Fruit fly (Drosophila melanogaster) whole organism, embryonic: ENCODE data around the gene kirre.
A peak's percentile ranks its signal among the peaks of the same experiment; 100 is the strongest.
"Not testable (repeated sequence)": the region's sequence is repeated elsewhere in the genome, so short reads cannot be mapped to it uniquely, and the experiment has no call there.

ENCODE experiments used
- ATbp ChIP-seq: fragments of 200-800 bp; sonication (Bioruptor generic); optimal IDR thresholded peaks from 2 replicates; lab custom pipeline; 2017; ENCODE audit warnings: missing biosample characterization, mild to moderate bottlenecking, missing genetic modification characterization, missing genetic modification reagents
- CG10267 ChIP-seq: fragments of 200-800 bp; sonication (Bioruptor generic); optimal IDR thresholded peaks from 2 replicates; lab custom pipeline; 2018; ENCODE audit warnings: missing biosample characterization, mild to moderate bottlenecking, missing genetic modification characterization, moderate library complexity
- CG12391 ChIP-seq: fragments of 200-800 bp; sonication (Bioruptor generic); optimal IDR thresholded peaks from 3 replicates; lab custom pipeline; 2018; ENCODE audit warnings: missing biosample characterization, mild to moderate bottlenecking, missing genetic modification characterization, moderate library complexity
- CG13424 ChIP-seq: fragments of 200-800 bp; sonication (Bioruptor generic); optimal IDR thresholded peaks from 2 replicates; lab custom pipeline; 2019; ENCODE audit warnings: missing biosample characterization, mild to moderate bottlenecking, missing genetic modification characterization, moderate library complexity
- CG14667 ChIP-seq: fragments of 200-800 bp; sonication (Bioruptor generic); IDR thresholded peaks from 2 replicates; pipeline ENCODE4 v1.3.6; 2022; ENCODE audit warnings: missing biosample characterization, missing genetic modification characterization
- CG14710 ChIP-seq: fragments of 200-800 bp; sonication (Bioruptor generic); optimal IDR thresholded peaks from 3 replicates; lab custom pipeline; 2019; ENCODE audit warnings: missing biosample characterization, mild to moderate bottlenecking, missing genetic modification characterization, moderate library complexity
- CG15479 ChIP-seq: fragments of 200-800 bp; sonication (Bioruptor generic); optimal IDR thresholded peaks from 3 replicates; lab custom pipeline; 2019; ENCODE audit warnings: missing biosample characterization, mild to moderate bottlenecking, missing genetic modification characterization, moderate library complexity
- CG16813 ChIP-seq: fragments of 200-800 bp; sonication (Bioruptor generic); IDR thresholded peaks from 3 replicates; pipeline ENCODE4 v1.3.6; 2022; ENCODE audit warnings: missing biosample characterization, missing genetic modification characterization; ENCODE audit not compliant: partially characterized antibody
- CG17359 ChIP-seq: fragments of 200-800 bp; sonication (Bioruptor generic); optimal IDR thresholded peaks from 3 replicates; lab custom pipeline; 2018; ENCODE audit warnings: missing biosample characterization, mild to moderate bottlenecking, missing genetic modification characterization, moderate library complexity
- CG17361 ChIP-seq: fragments of 200-800 bp; sonication (Bioruptor generic); IDR thresholded peaks from 3 replicates; pipeline ENCODE4 v1.3.6; 2022; ENCODE audit warnings: missing biosample characterization, missing genetic modification characterization
- CG17829 ChIP-seq: fragments of 200-800 bp; optimal IDR thresholded peaks from 2 replicates; lab custom pipeline; 2019; ENCODE audit warnings: missing biosample characterization, mild to moderate bottlenecking, missing genetic modification characterization, moderate library complexity
- CG18262 ChIP-seq: fragments of 200-800 bp; optimal IDR thresholded peaks from 3 replicates; lab custom pipeline; 2019; ENCODE audit warnings: missing biosample characterization, mild to moderate bottlenecking, missing genetic modification characterization, moderate library complexity
- CG2712 ChIP-seq: fragments of 200-800 bp; optimal IDR thresholded peaks from 3 replicates; lab custom pipeline; 2019; ENCODE audit warnings: missing biosample characterization, mild to moderate bottlenecking, missing genetic modification characterization, moderate library complexity
- CG31441 ChIP-seq: fragments of 200-800 bp; sonication (Bioruptor generic); IDR thresholded peaks from 2 replicates; pipeline ENCODE4 v1.3.6; 2022; ENCODE audit warnings: missing biosample characterization, missing genetic modification characterization
- CG3407 ChIP-seq: fragments of 200-800 bp; sonication (Bioruptor generic); optimal IDR thresholded peaks from 2 replicates; lab custom pipeline; 2018; ENCODE audit warnings: missing biosample characterization, mild to moderate bottlenecking, missing genetic modification characterization
- CG4282 ChIP-seq: fragments of 200-800 bp; sonication (Bioruptor generic); optimal IDR thresholded peaks from 2 replicates; lab custom pipeline; 2016; ENCODE audit warnings: missing biosample characterization, missing genetic modification characterization
- CG7357 ChIP-seq: fragments of 200-800 bp; sonication (Bioruptor generic); IDR thresholded peaks from 3 replicates; pipeline ENCODE4 v1.3.6; 2022; ENCODE audit warnings: missing biosample characterization, missing genetic modification characterization
- CG8924 ChIP-seq: fragments of 200-800 bp; optimal IDR thresholded peaks from 3 replicates; lab custom pipeline; 2019; ENCODE audit warnings: missing biosample characterization, mild to moderate bottlenecking, missing genetic modification characterization, moderate library complexity
- CoRest ChIP-seq: fragments of 200-800 bp; sonication (Bioruptor generic); optimal IDR thresholded peaks from 3 replicates; lab custom pipeline; 2018; ENCODE audit warnings: missing biosample characterization, mild to moderate bottlenecking, missing genetic modification characterization, moderate library complexity
- D ChIP-seq, 2 experiments: fragments of 200-800 bp in 1 of 2; fragments of >200 bp in 1 of 2; sonication (Bioruptor generic) in 1 of 2; optimal IDR thresholded peaks; 2 replicates in 1 of 2; 3 replicates in 1 of 2; lab custom pipeline; 2017; ENCODE audit warnings: mild to moderate bottlenecking in 1 of 2, missing biosample characterization in 1 of 2, missing genetic modification characterization in 1 of 2, missing genetic modification reagents in 1 of 2
- D19A ChIP-seq: fragments of 200-800 bp; optimal IDR thresholded peaks from 3 replicates; lab custom pipeline; 2019; ENCODE audit warnings: missing biosample characterization, mild to moderate bottlenecking, missing genetic modification characterization, moderate library complexity
- D19B ChIP-seq: fragments of 200-800 bp; sonication (Bioruptor generic); optimal IDR thresholded peaks from 2 replicates; lab custom pipeline; 2017; ENCODE audit warnings: missing biosample characterization, mild to moderate bottlenecking, missing genetic modification characterization
- Dip3 ChIP-seq: fragments of 200-800 bp; sonication (Bioruptor generic); optimal IDR thresholded peaks from 3 replicates; lab custom pipeline; 2016; ENCODE audit warnings: missing biosample characterization, missing genetic modification characterization
- Drgx ChIP-seq: fragments of 200-800 bp; sonication (Bioruptor generic); IDR thresholded peaks from 2 replicates; pipeline ENCODE4 v1.3.6; 2022; ENCODE audit warnings: missing biosample characterization, missing genetic modification characterization
- Hr51 ChIP-seq, 2 experiments: fragments of 200-800 bp; sonication (Bioruptor generic); optimal IDR thresholded peaks; 2 replicates in 1 of 2; 3 replicates in 1 of 2; lab custom pipeline; 2016 to 2018; ENCODE audit warnings: missing biosample characterization in 2 of 2, missing genetic modification characterization in 2 of 2, mild to moderate bottlenecking in 1 of 2, moderate library complexity in 1 of 2
- Med ChIP-seq: fragments of 200-800 bp; sonication (Bioruptor generic); peaks from one replicate; lab custom pipeline; 2016; ENCODE audit warnings: missing biosample characterization, missing genetic modification characterization, mild to moderate bottlenecking, inconsistent platforms, moderate library complexity
- Nf-YB ChIP-seq: fragments of 200-800 bp; sonication (Bioruptor generic); optimal IDR thresholded peaks from 3 replicates; lab custom pipeline; 2019; ENCODE audit warnings: missing biosample characterization, mild to moderate bottlenecking, missing genetic modification characterization, moderate library complexity
- Oli ChIP-seq: fragments of 200-800 bp; sonication (Bioruptor generic); optimal IDR thresholded peaks from 2 replicates; lab custom pipeline; 2018; ENCODE audit warnings: missing biosample characterization, mild to moderate bottlenecking, missing genetic modification characterization, moderate library complexity
- PHDP ChIP-seq: fragments of 200-800 bp; sonication (Bioruptor generic); optimal IDR thresholded peaks from 3 replicates; lab custom pipeline; 2018; ENCODE audit warnings: missing biosample characterization, mild to moderate bottlenecking, missing genetic modification characterization, moderate library complexity
- Sox100B ChIP-seq: fragments of 200-800 bp; sonication (Bioruptor generic); optimal IDR thresholded peaks from 3 replicates; lab custom pipeline; 2018; ENCODE audit warnings: missing biosample characterization, mild to moderate bottlenecking, missing genetic modification characterization
- Ssrp ChIP-seq: fragments of 200-800 bp; sonication (Bioruptor generic); optimal IDR thresholded peaks from 2 replicates; lab custom pipeline; 2018; ENCODE audit warnings: missing biosample characterization, mild to moderate bottlenecking, missing genetic modification characterization, moderate library complexity
- Vsx1 ChIP-seq: fragments of 200-800 bp; sonication (Bioruptor generic); optimal IDR thresholded peaks from 2 replicates; lab custom pipeline; 2017; ENCODE audit warnings: missing biosample characterization, mild to moderate bottlenecking, missing genetic modification characterization, missing genetic modification reagents
- bsh ChIP-seq, 2 experiments: fragments of 200-800 bp; sonication (Bioruptor generic); optimal IDR thresholded peaks; 2 replicates each; lab custom pipeline; 2017 to 2018; ENCODE audit warnings: mild to moderate bottlenecking in 2 of 2, missing biosample characterization in 2 of 2, missing genetic modification characterization in 2 of 2, moderate library complexity in 1 of 2
- dmrt11E ChIP-seq: fragments of 200-800 bp; sonication (Bioruptor generic); optimal IDR thresholded peaks from 3 replicates; lab custom pipeline; 2018; ENCODE audit warnings: missing biosample characterization, mild to moderate bottlenecking, missing genetic modification characterization, moderate library complexity
- gem ChIP-seq: fragments of 200-800 bp; sonication (Bioruptor generic); optimal IDR thresholded peaks from 2 replicates; lab custom pipeline; 2019; ENCODE audit warnings: missing biosample characterization, mild to moderate bottlenecking, missing genetic modification characterization, moderate library complexity
- grau ChIP-seq: fragments of 200-800 bp; optimal IDR thresholded peaks from 3 replicates; lab custom pipeline; 2019; ENCODE audit warnings: missing biosample characterization, mild to moderate bottlenecking, missing genetic modification characterization, moderate library complexity
- hth ChIP-seq: fragments of >200 bp; optimal IDR thresholded peaks from 2 replicates; lab custom pipeline; 2017; ENCODE audit warnings: inconsistent platforms
- nmo ChIP-seq: fragments of 200-800 bp; sonication (Bioruptor generic); optimal IDR thresholded peaks from 2 replicates; lab custom pipeline; 2018; ENCODE audit warnings: missing biosample characterization, mild to moderate bottlenecking, missing genetic modification characterization, moderate library complexity
- nom ChIP-seq: fragments of 200-800 bp; sonication (Bioruptor generic); optimal IDR thresholded peaks from 2 replicates; lab custom pipeline; 2017; ENCODE audit warnings: missing biosample characterization, missing genetic modification characterization, mild to moderate bottlenecking, moderate library complexity, missing genetic modification reagents
- p53 ChIP-seq: fragments of 200-800 bp; sonication (Bioruptor generic); optimal IDR thresholded peaks from 2 replicates; lab custom pipeline; 2016; ENCODE audit warnings: missing biosample characterization, missing genetic modification characterization
- sens ChIP-seq: fragments of 200-800 bp; sonication (Bioruptor generic); peaks from one replicate; lab custom pipeline; 2016; ENCODE audit warnings: missing biosample characterization, missing genetic modification characterization
- unpg ChIP-seq: fragments of 200-800 bp; sonication (Bioruptor generic); optimal IDR thresholded peaks from 3 replicates; lab custom pipeline; 2018; ENCODE audit warnings: missing biosample characterization, mild to moderate bottlenecking, missing genetic modification characterization, moderate library complexity

The kirre gene

dm6 chrX:3057970-3058369 lies 317.8 kb downstream of the kirre start (continued):
- peak; percentile 43 for TF ChIP-seq CG18262 (tag; lab: Kevin White, UChicago)
- TF ChIP-seq D19A = peak; percentile 25
- TF ChIP-seq unpg (GFP tag; lab: Kevin White, UChicago) = peak; percentile 31
- peak; percentile 32 for TF ChIP-seq nmo (GFP tag; lab: Kevin White, UChicago)
- peak; percentile 8 for TF ChIP-seq nom (GFP tag; lab: Kevin White, UChicago)
- peak; percentile 9 for TF ChIP-seq ATbp (GFP tag; lab: Kevin White, UChicago)
- TF ChIP-seq Nf-YB = peak; percentile 70
- TF ChIP-seq Vsx1 (GFP tag; lab: Kevin White, UChicago) = peak; percentile 56
- peak; percentile 24 for TF ChIP-seq CG12391 (tag; lab: Kevin White, UChicago)
- 0 out of 2 replicates have a peak, but pooled peaks have one; percentile 27 for TF ChIP-seq CG31441 (GFP tag; lab: Robert Waterston, UW)
- TF ChIP-seq CG2712 (tag; lab: Kevin White, UChicago) = peak; percentile 60
- peak; percentile 19 for TF ChIP-seq Ssrp
- TF ChIP-seq CG3407 (GFP tag; lab: Kevin White, UChicago) = peak; percentile 8
- TF ChIP-seq Oli (tag; lab: Kevin White, UChicago) = peak; percentile 36
- TF ChIP-seq CoRest (tag; lab: Kevin White, UChicago) = peak; percentile 40
- TF ChIP-seq grau (tag; lab: Kevin White, UChicago) = peak; percentile 33
- peak; percentile 27 for TF ChIP-seq CG10267
- peak; percentile 40 for TF ChIP-seq CG13424 (tag; lab: Kevin White, UChicago)
- TF ChIP-seq CG17359 (tag; lab: Kevin White, UChicago) = peak; percentile 18
- TF ChIP-seq Sox100B = peak; percentile 42
- peak in 1 of 2 experiments; percentile 23 for TF ChIP-seq Hr51 (GFP tag; optimal IDR thresholded peaks at IDR 0.05; lab: Kevin White, UChicago)
- peak; percentile 56 for TF ChIP-seq gem (tag; lab: Kevin White, UChicago)
- peak; percentile 11 for TF ChIP-seq CG17829 (tag; lab: Kevin White, UChicago)
- not testable (repeated sequence) for TF ChIP-seq D (optimal IDR thresholded peaks at IDR 0.05; lab: Kevin White, UChicago)
- TF ChIP-seq D (GFP tag; optimal IDR thresholded peaks at IDR 0.05; lab: Kevin White, UChicago) = peak; percentile 22
- TF ChIP-seq dmrt11E (tag; lab: Kevin White, UChicago) = peak; percentile 51
- TF ChIP-seq CG8924 (tag; lab: Kevin White, UChicago) = peak; percentile 9
- TF ChIP-seq CG14710 (tag; lab: Kevin White, UChicago) = peak; percentile 17
- peak; percentile 14 for TF ChIP-seq PHDP (tag; lab: Kevin White, UChicago)
- peak; percentile 48; the same call in 1 of the 3 replicates for TF ChIP-seq CG17361 (GFP tag; lab: Robert Waterston, UW)

- TF ChIP-seq D19B (GFP tag; lab: Kevin White, UChicago) (peak; percentile 37), Drgx (no peak), CG16813 (GFP tag; lab: Robert Waterston, UW) (no peak), bsh (GFP tag; optimal IDR thresholded peaks at IDR 0.05; lab: Kevin White, UChicago) (peak in 1 of 2 experiments; percentile 19), CG4282 (GFP tag; lab: Kevin White, UChicago) (no peak), hth (lab: Kevin White, UChicago) (no peak), CG14667 (GFP tag; lab: Robert Waterston, UW) (no peak), Dip3 (no peak), CG7357 (GFP tag; lab: Robert Waterston, UW) (no peak), CG17359 (tag; lab: Kevin White, UChicago) (no peak), p53 (GFP tag; lab: Kevin White, UChicago) (no peak), sens (peak; percentile 39), Med (GFP tag; lab: Kevin White, UChicago) (peak; percentile 37), CG15479 (GFP tag; lab: Kevin White, UChicago) (no peak)
These were observed 319.9 kb downstream of the kirre start for dm6 chrX:3060066-3060465.
